Worm (Caenorhabditis elegans) whole organism, late embryonic: ENCODE data around the gene R05G9R.1.

ENCODE experiments used
- K02D7.2 ChIP-seq: sonication (generic microtip); optimal IDR thresholded peaks from 2 replicates; lab custom pipeline; 2017; ENCODE audit warnings: mild to moderate bottlenecking, missing genetic modification characterization, missing compliant biosample characterization
- Y22D7AL.16 ChIP-seq: sonication (generic microtip); optimal IDR thresholded peaks from 2 replicates; lab custom pipeline; 2016; ENCODE audit warnings: missing genetic modification characterization, missing compliant biosample characterization
- ama-1 ChIP-seq: fragments of 150-350 bp; optimal IDR thresholded peaks from 2 replicates; lab custom pipeline; 2014
- ceh-19 ChIP-seq: fragments of 200-800 bp; sonication (Bioruptor generic); optimal IDR thresholded peaks from 2 replicates; lab custom pipeline; 2018; ENCODE audit warnings: mild to moderate bottlenecking, missing genetic modification characterization, missing compliant biosample characterization
- ceh-22 ChIP-seq: sonication (generic microtip); optimal IDR thresholded peaks from 2 replicates; lab custom pipeline; 2017; ENCODE audit warnings: missing biosample characterization, missing genetic modification characterization
- ceh-24 ChIP-seq: sonication (generic microtip); optimal IDR thresholded peaks from 2 replicates; lab custom pipeline; 2016; ENCODE audit warnings: mild to moderate bottlenecking, missing genetic modification characterization, missing compliant biosample characterization
- ceh-31 ChIP-seq: sonication (generic microtip); optimal IDR thresholded peaks from 2 replicates; lab custom pipeline; 2016; ENCODE audit warnings: missing genetic modification characterization, missing compliant biosample characterization
- ceh-34 ChIP-seq: sonication (generic microtip); optimal IDR thresholded peaks from 2 replicates; lab custom pipeline; 2016; ENCODE audit warnings: mild to moderate bottlenecking, missing genetic modification characterization, missing compliant biosample characterization
- ceh-45 ChIP-seq: fragments of 200-800 bp; sonication (Bioruptor generic); IDR thresholded peaks from 2 replicates; pipeline ENCODE4 v1.3.6; 2022; ENCODE audit warnings: missing genetic modification reagents, missing genetic modification characterization, missing compliant biosample characterization
- ceh-6 ChIP-seq: fragments of 200-800 bp; sonication (Bioruptor generic); optimal IDR thresholded peaks from 2 replicates; lab custom pipeline; 2018; ENCODE audit warnings: mild to moderate bottlenecking, missing genetic modification characterization, missing compliant biosample characterization
- ceh-9 ChIP-seq: sonication (generic microtip); optimal IDR thresholded peaks from 2 replicates; lab custom pipeline; 2016; ENCODE audit warnings: mild to moderate bottlenecking, missing genetic modification characterization, inconsistent platforms, missing compliant biosample characterization
- che-1 ChIP-seq: sonication (generic microtip); optimal IDR thresholded peaks from 2 replicates; lab custom pipeline; 2016; ENCODE audit warnings: mild to moderate bottlenecking, missing genetic modification characterization, missing compliant biosample characterization
- dve-1 ChIP-seq: sonication (generic microtip); optimal IDR thresholded peaks from 2 replicates; lab custom pipeline; 2017; ENCODE audit warnings: antibody characterized with exemption, mild to moderate bottlenecking, missing genetic modification characterization, missing compliant biosample characterization
- elt-2 ChIP-seq: sonication (generic microtip); optimal IDR thresholded peaks from 2 replicates; lab custom pipeline; 2016; ENCODE audit warnings: missing genetic modification reagents, missing genetic modification characterization, missing compliant biosample characterization
- elt-4 ChIP-seq: sonication (generic microtip); optimal IDR thresholded peaks from 2 replicates; lab custom pipeline; 2016; ENCODE audit warnings: missing genetic modification characterization, missing compliant biosample characterization
- ets-4 ChIP-seq: sonication (generic microtip); optimal IDR thresholded peaks from 2 replicates; lab custom pipeline; 2016; ENCODE audit warnings: missing genetic modification characterization, missing compliant biosample characterization
- eyg-1 ChIP-seq: sonication (generic microtip); optimal IDR thresholded peaks from 2 replicates; lab custom pipeline; 2016; ENCODE audit warnings: missing genotype, missing genetic modification characterization, missing compliant biosample characterization
- gmeb-2 ChIP-seq: sonication (generic microtip); optimal IDR thresholded peaks from 2 replicates; lab custom pipeline; 2016; ENCODE audit warnings: missing genetic modification characterization, inconsistent platforms, missing compliant biosample characterization
- hlh-30 ChIP-seq: sonication (generic microtip); optimal IDR thresholded peaks from 2 replicates; lab custom pipeline; 2017; ENCODE audit warnings: antibody characterized with exemption, missing genetic modification characterization, missing compliant biosample characterization; ENCODE audit not compliant: insufficient read depth
- hlh-6 ChIP-seq: sonication (generic microtip); optimal IDR thresholded peaks from 2 replicates; lab custom pipeline; 2016; ENCODE audit warnings: missing genotype, missing genetic modification characterization, missing compliant biosample characterization
- lim-6 ChIP-seq: sonication (generic microtip); optimal IDR thresholded peaks from 2 replicates; lab custom pipeline; 2016; ENCODE audit warnings: missing genetic modification characterization, missing compliant biosample characterization
- lin-11 ChIP-seq: fragments of 200-800 bp; sonication (Bioruptor generic); optimal IDR thresholded peaks from 2 replicates; lab custom pipeline; 2018; ENCODE audit warnings: mild to moderate bottlenecking, missing genetic modification characterization, missing compliant biosample characterization
- mec-3 ChIP-seq: sonication (generic microtip); optimal IDR thresholded peaks from 2 replicates; lab custom pipeline; 2016; ENCODE audit warnings: borderline replicate concordance, missing genetic modification characterization, missing compliant biosample characterization
- nhr-11 ChIP-seq: fragments of 150-350 bp; optimal IDR thresholded peaks from 2 replicates; lab custom pipeline; 2014; ENCODE audit warnings: missing biosample characterization, missing genetic modification characterization
- nhr-232 ChIP-seq: sonication (generic microtip); optimal IDR thresholded peaks from 2 replicates; lab custom pipeline; 2016; ENCODE audit warnings: missing genetic modification characterization, missing compliant biosample characterization
- npax-4 ChIP-seq: sonication (generic microtip); optimal IDR thresholded peaks from 2 replicates; lab custom pipeline; 2016; ENCODE audit warnings: missing genetic modification characterization, missing compliant biosample characterization
- odd-2 ChIP-seq: sonication (generic microtip); optimal IDR thresholded peaks from 2 replicates; lab custom pipeline; 2017; ENCODE audit warnings: antibody characterized with exemption, mild to moderate bottlenecking, missing genetic modification characterization, missing compliant biosample characterization
- pag-3 ChIP-seq: sonication (generic microtip); optimal IDR thresholded peaks from 2 replicates; lab custom pipeline; 2016; ENCODE audit warnings: missing compliant biosample characterization, missing genetic modification characterization, borderline replicate concordance
- pha-2 ChIP-seq: sonication (generic microtip); optimal IDR thresholded peaks from 2 replicates; lab custom pipeline; 2017; ENCODE audit warnings: mild to moderate bottlenecking, missing genetic modification characterization, missing compliant biosample characterization
- pqm-1 ChIP-seq: sonication (generic microtip); optimal IDR thresholded peaks from 2 replicates; lab custom pipeline; 2016; ENCODE audit warnings: missing genetic modification characterization, missing compliant biosample characterization
- pros-1 ChIP-seq: fragments of 150-350 bp; optimal IDR thresholded peaks from 2 replicates; lab custom pipeline; 2014; ENCODE audit warnings: missing biosample characterization, missing genetic modification reagents, missing genetic modification characterization
- rnt-1 ChIP-seq: sonication (generic microtip); optimal IDR thresholded peaks from 2 replicates; lab custom pipeline; 2016; ENCODE audit warnings: missing genetic modification characterization, missing compliant biosample characterization
- sdc-2 ChIP-seq: sonication (generic microtip); optimal IDR thresholded peaks from 2 replicates; lab custom pipeline; 2016; ENCODE audit warnings: missing genotype, missing genetic modification characterization, missing compliant biosample characterization
- syd-9 ChIP-seq: sonication (generic microtip); optimal IDR thresholded peaks from 2 replicates; lab custom pipeline; 2016; ENCODE audit warnings: mild to moderate bottlenecking, missing genetic modification characterization, moderate library complexity, missing compliant biosample characterization
- tbx-7 ChIP-seq: sonication (generic microtip); optimal IDR thresholded peaks from 2 replicates; lab custom pipeline; 2016; ENCODE audit warnings: missing genotype, missing genetic modification characterization, missing compliant biosample characterization
- unc-55 ChIP-seq: sonication (generic microtip); optimal IDR thresholded peaks from 2 replicates; lab custom pipeline; 2017; ENCODE audit warnings: missing biosample characterization, missing genetic modification reagents, missing genetic modification characterization
- unc-86 ChIP-seq: sonication (generic microtip); optimal IDR thresholded peaks from 2 replicates; lab custom pipeline; 2016; ENCODE audit warnings: missing genetic modification characterization, missing compliant biosample characterization
- ztf-16 ChIP-seq: sonication (generic microtip); optimal IDR thresholded peaks from 2 replicates; lab custom pipeline; 2017; ENCODE audit warnings: missing genetic modification characterization, missing compliant biosample characterization

R05G9R.1 gene

ce11 chrII:6521316-6521715 lies 7.5 kb upstream of the R05G9R.1 start, which contains the start of gene toe-2:
Gene toe-2 (minus strand): TSS chrII:6521385.
- no peak for TF ChIP-seq pqm-1 (tag; lab: Kevin White, UChicago)
- TF ChIP-seq ceh-9, result no peak
- TF ChIP-seq ceh-31 (tag; lab: Kevin White, UChicago), result no peak
- TF ChIP-seq ceh-22 (tag; lab: Kevin White, UChicago), result no peak
- TF ChIP-seq ama-1 (lab: Kevin White, UChicago), result no peak
- TF ChIP-seq K02D7.2 (tag; lab: Kevin White, UChicago), result no peak
- TF ChIP-seq ceh-45 (GFP tag; lab: Robert Waterston, UW), result no peak
- TF ChIP-seq odd-2 (tag; lab: Kevin White, UChicago), result no peak
- TF ChIP-seq mec-3 (tag; lab: Kevin White, UChicago), result no peak
- TF ChIP-seq hlh-6 (tag; lab: Kevin White, UChicago), result no peak
- TF ChIP-seq syd-9, result no peak
- TF ChIP-seq pag-3 (tag; lab: Kevin White, UChicago), result no peak
- no peak for TF ChIP-seq ceh-24 (tag; lab: Kevin White, UChicago)
- TF ChIP-seq rnt-1, result no peak
- TF ChIP-seq gmeb-2 (tag; lab: Kevin White, UChicago), result no peak
- TF ChIP-seq npax-4 (tag; lab: Kevin White, UChicago), result no peak
- TF ChIP-seq ceh-34 (tag; lab: Kevin White, UChicago), result no peak
- TF ChIP-seq Y22D7AL.16, result no peak
- no peak for TF ChIP-seq nhr-11 (tag; lab: Kevin White, UChicago)
- TF ChIP-seq pros-1 (tag; lab: Kevin White, UChicago), result no peak

ce11 chrII:6520103-6520502 lies 6.3 kb upstream of the R05G9R.1 start:
- no peak for TF ChIP-seq syd-9

ce11 chrII:6519703-6520102 lies 5.9 kb upstream of the R05G9R.1 start:
- TF ChIP-seq unc-55 (GFP tag; lab: Kevin White, UChicago), result no peak
- TF ChIP-seq odd-2 (tag; lab: Kevin White, UChicago), result no peak
- TF ChIP-seq tbx-7 (tag; lab: Kevin White, UChicago), result no peak
- no peak for TF ChIP-seq ama-1 (lab: Kevin White, UChicago)
- no peak for TF ChIP-seq ceh-22 (tag; lab: Kevin White, UChicago)
- TF ChIP-seq unc-86, result no peak
- TF ChIP-seq, all 69 proteins: peak for 0

- TF ChIP-seq elt-4 (tag; lab: Kevin White, UChicago) (no peak), eyg-1 (tag; lab: Kevin White, UChicago) (no peak), Y22D7AL.16 (no peak), sdc-2 (no peak), pros-1 (tag; lab: Kevin White, UChicago) (no peak), che-1 (tag; lab: Kevin White, UChicago) (no peak), ztf-16 (tag; lab: Kevin White, UChicago) (no peak), dve-1 (tag; lab: Kevin White, UChicago) (no peak), K02D7.2 (tag; lab: Kevin White, UChicago) (no peak), lin-11 (tag; lab: Kevin White, UChicago) (no peak), ceh-19 (GFP tag; lab: Kevin White, UChicago) (no peak), mec-3 (tag; lab: Kevin White, UChicago) (no peak)
- TF ChIP-seq, all 69 proteins: peak for 0
Observed at ce11 chrII:6516276-6516675, 2.5 kb upstream of the R05G9R.1 start, which contains the start of gene C56E6.7. Gene C56E6.7 (plus strand): TSS chrII:6516576.

- TF ChIP-seq lim-6 (tag; lab: Kevin White, UChicago) (no peak), ets-4 (tag; lab: Kevin White, UChicago) (no peak), ceh-6 (GFP tag; lab: Kevin White, UChicago) (no peak), ceh-34 (tag; lab: Kevin White, UChicago) (no peak), pha-2 (tag; lab: Kevin White, UChicago) (no peak), nhr-232 (tag; lab: Kevin White, UChicago) (no peak), hlh-30 (tag; lab: Kevin White, UChicago) (no peak), elt-2 (tag; lab: Kevin White, UChicago) (no peak)
- TF ChIP-seq, all 69 proteins: peak for 0
Observed at ce11 chrII:6513357-6513756, 454 bp downstream of the R05G9R.1 start.
